Fruit fly (Drosophila melanogaster) whole organism, adult: ENCODE measurements around the gene Rrp40.
A peak's percentile ranks its signal among the peaks of the same experiment; 100 is the strongest.

Source experiments
- CG14711 ChIP-seq: fragments of 200-800 bp; sonication (Bioruptor generic); optimal IDR thresholded peaks from 2 replicates; lab custom pipeline; 2018; ENCODE audit warnings: missing biosample characterization, mild to moderate bottlenecking, missing genetic modification characterization, moderate library complexity
- CG5204 ChIP-seq: fragments of 200-800 bp; sonication (Bioruptor generic); optimal IDR thresholded peaks from 2 replicates; lab custom pipeline; 2016; ENCODE audit warnings: missing biosample characterization, missing genetic modification characterization
- ovo ChIP-seq: fragments of 200-800 bp; sonication (Bioruptor generic); optimal IDR thresholded peaks from 2 replicates; lab custom pipeline; 2016; ENCODE audit warnings: missing biosample characterization, missing genetic modification characterization

dm6 chr2L:1729607-1730011 lies 1.1 kb downstream of the Rrp40 start, which contains the start of the genes Eno and CG31937:
- TF ChIP-seq CG14711, result peak; percentile 30
- TF ChIP-seq CG5204 (GFP tag; lab: Kevin White, UChicago), result peak; percentile 77
- no peak for TF ChIP-seq ovo (GFP tag; lab: Kevin White, UChicago)
